Fruit fly (Drosophila melanogaster): ENCODE results near the gene CG11164.

The CG11164 gene

dm6 chrX:13667656-13668055 is at the start of gene CG11164, which contains the start of gene DNAlig4:
CG11164 (plus strand) TSS chrX:13668014.
DNAlig4 (minus strand) TSS chrX:13667811.
- TF ChIP-seq CTCF (optimal IDR thresholded peaks at IDR 0.05) (no peak), CG8478 (optimal IDR thresholded peaks at IDR 0.05) (no peak)

dm6 chrX:13624334-13625079 is 43.3 kb upstream of the CG11164 start, which contains the start of the genes CG2691 and NFAT:
CG2691 (minus strand) TSS chrX:13624408.
NFAT (plus strand) TSS chrX:13624745.
- TF ChIP-seq CG8478 (optimal IDR thresholded peaks at IDR 0.05) (no peak), CTCF (optimal IDR thresholded peaks at IDR 0.05) (peak in 1 of 2 experiments; percentile 22)

dm6 chrX:13625080-13625723 is 42.6 kb upstream of the CG11164 start:
- TF ChIP-seq CG8478 (optimal IDR thresholded peaks at IDR 0.05) (no peak), CTCF (optimal IDR thresholded peaks at IDR 0.05) (no peak)

dm6 chrX:13625888-13626578 is 41.8 kb upstream of the CG11164 start:
- TF ChIP-seq CTCF (optimal IDR thresholded peaks at IDR 0.05) (no peak), CG8478 (optimal IDR thresholded peaks at IDR 0.05) (no peak)

- TF ChIP-seq CG8478 (optimal IDR thresholded peaks at IDR 0.05) (no peak), CTCF (optimal IDR thresholded peaks at IDR 0.05) (no peak)
Observed at dm6 chrX:13626579-13626894, 41.3 kb upstream of the CG11164 start.

dm6 chrX:13627855-13628254 is 40.0 kb upstream of the CG11164 start:
- TF ChIP-seq CTCF (optimal IDR thresholded peaks at IDR 0.05) (no peak), CG8478 (optimal IDR thresholded peaks at IDR 0.05) (no peak)

- no peak for TF ChIP-seq CG8478 (optimal IDR thresholded peaks at IDR 0.05)
- no peak for TF ChIP-seq CTCF (optimal IDR thresholded peaks at IDR 0.05)
Observed at dm6 chrX:13629414-13629813, 38.4 kb upstream of the CG11164 start.

dm6 chrX:13630290-13630900 is 37.4 kb upstream of the CG11164 start:
- TF ChIP-seq CG8478 (optimal IDR thresholded peaks at IDR 0.05) (no peak), CTCF (optimal IDR thresholded peaks at IDR 0.05) (no peak)

- TF ChIP-seq CTCF (optimal IDR thresholded peaks at IDR 0.05) = no peak
- no peak for TF ChIP-seq CG8478 (optimal IDR thresholded peaks at IDR 0.05)
Observed at dm6 chrX:13632606-13633005, 35.2 kb upstream of the CG11164 start.

dm6 chrX:13633298-13633891 is 34.4 kb upstream of the CG11164 start:
- TF ChIP-seq CTCF (optimal IDR thresholded peaks at IDR 0.05) (no peak), CG8478 (optimal IDR thresholded peaks at IDR 0.05) (no peak)

dm6 chrX:13634254-13634999 is 33.4 kb upstream of the CG11164 start:
- no peak for TF ChIP-seq CG8478 (optimal IDR thresholded peaks at IDR 0.05)
- TF ChIP-seq CTCF (optimal IDR thresholded peaks at IDR 0.05) = no peak

dm6 chrX:13635000-13635368 is 32.8 kb upstream of the CG11164 start:
- TF ChIP-seq CTCF (optimal IDR thresholded peaks at IDR 0.05) (no peak), CG8478 (optimal IDR thresholded peaks at IDR 0.05) (no peak)

- no peak for TF ChIP-seq CTCF (optimal IDR thresholded peaks at IDR 0.05)
- no peak for TF ChIP-seq CG8478 (optimal IDR thresholded peaks at IDR 0.05)
Observed at dm6 chrX:13636810-13637209, 31.0 kb upstream of the CG11164 start.

- TF ChIP-seq CG8478 (optimal IDR thresholded peaks at IDR 0.05) (no peak), CTCF (optimal IDR thresholded peaks at IDR 0.05) (no peak)
Observed at dm6 chrX:13637588-13637987, 30.2 kb upstream of the CG11164 start.
